Comparison of ENCODE assay signal across 1 fruit fly cellular context in genomic region chr3L:9377198-9378035, dm6.
A peak's percentile ranks its signal among the peaks of the same experiment; 100 is the strongest.
TF ChIP-seq lines count a peak whose summit lies in the region.

Hsp26 (minus strand) TSS chr3L:9377427.

TF ChIP-seq in whole organism, embryonic, 481 proteins besides CTCF, POLR2A, EP300 and RAD21 (continued from another document and continues in another):
- TF ChIP-seq E2f2 (GFP tag; IDR thresholded peaks at IDR 0.05; lab: Robert Waterston, UW) (peak; percentile 68; the same call in 1 of the 2 replicates), chm (GFP tag; IDR thresholded peaks at IDR 0.05; lab: Robert Waterston, UW) (peak; percentile 94), wor (GFP tag; IDR thresholded peaks at IDR 0.05; lab: Robert Waterston, UW) (peak; percentile 52; the same call in 1 of the 2 replicates), dmrt99B (tag; optimal IDR thresholded peaks at IDR 0.05; lab: Kevin White, UChicago) (peak; percentile 85), ci (GFP tag; IDR thresholded peaks at IDR 0.05; lab: Robert Waterston, UW) (peak; percentile 96), salm (tag; optimal IDR thresholded peaks at IDR 0.05; lab: Kevin White, UChicago) (peak; percentile 85), ATbp (GFP tag; optimal IDR thresholded peaks at IDR 0.05; lab: Kevin White, UChicago) (peak; percentile 87), jing (GFP tag; optimal IDR thresholded peaks at IDR 0.05; lab: Kevin White, UChicago) (peak; percentile 57), Atf-2 (GFP tag; optimal IDR thresholded peaks at IDR 0.05; lab: Kevin White, UChicago) (peak; percentile 67), vvl (GFP tag; IDR thresholded peaks at IDR 0.05; lab: Robert Waterston, UW) (peak; percentile 96), CG12942 (GFP tag; optimal IDR thresholded peaks at IDR 0.05; lab: Kevin White, UChicago) (peak; percentile 77), slp2 (GFP tag; optimal IDR thresholded peaks at IDR 0.05; lab: Kevin White, UChicago) (peak; percentile 75), CG15269 (tag; optimal IDR thresholded peaks at IDR 0.05; lab: Kevin White, UChicago) (peak; percentile 85), CG8281 (tag; optimal IDR thresholded peaks at IDR 0.05; lab: Kevin White, UChicago) (peak; percentile 60), toy (GFP tag; IDR thresholded peaks at IDR 0.05; lab: Robert Waterston, UW) (no peak), gsb (GFP tag; IDR thresholded peaks at IDR 0.05; lab: Robert Waterston, UW) (peak; percentile 65), CG4730 (GFP tag; IDR thresholded peaks at IDR 0.05; lab: Robert Waterston, UW) (peak; percentile 65), tx (GFP tag; optimal IDR thresholded peaks at IDR 0.05; lab: Kevin White, UChicago) (peak; percentile 62), gem (tag; optimal IDR thresholded peaks at IDR 0.05; lab: Kevin White, UChicago) (peak; percentile 92), dm (GFP tag; optimal IDR thresholded peaks at IDR 0.05; lab: Kevin White, UChicago) (peak; percentile 64), CG4360 (GFP tag; IDR thresholded peaks at IDR 0.05; lab: Robert Waterston, UW) (peak; percentile 54), CG34422 (GFP tag; IDR thresholded peaks at IDR 0.05; lab: Robert Waterston, UW) (peak; percentile 86; the same call in 2 of the 3 replicates), CG15073 (GFP tag; optimal IDR thresholded peaks at IDR 0.05; lab: Kevin White, UChicago) (peak; percentile 24), ro (GFP tag; IDR thresholded peaks at IDR 0.05; lab: Robert Waterston, UW) (peak; percentile 46; the same call in 1 of the 2 replicates), row (GFP tag; IDR thresholded peaks at IDR 0.05; lab: Robert Waterston, UW) (peak; percentile 93), CG17612 (GFP tag; IDR thresholded peaks at IDR 0.05; lab: Robert Waterston, UW) (peak; percentile 56; the same call in 1 of the 2 replicates), Hr3 (GFP tag; optimal IDR thresholded peaks at IDR 0.05; lab: Kevin White, UChicago) (peak; percentile 80), knrl (GFP tag; IDR thresholded peaks at IDR 0.05; lab: Robert Waterston, UW; ENCODE audit: partially characterized antibody) (no peak), CG6272 (GFP tag; IDR thresholded peaks at IDR 0.05; lab: Robert Waterston, UW) (peak; percentile 55; the same call in 1 of the 2 replicates), CG12236 (GFP tag; optimal IDR thresholded peaks at IDR 0.05; lab: Kevin White, UChicago) (peak; percentile 69), CkIIα-i1 (GFP tag; IDR thresholded peaks at IDR 0.05; lab: Robert Waterston, UW) (no peak), CG10267 (tag; optimal IDR thresholded peaks at IDR 0.05; lab: Kevin White, UChicago) (peak; percentile 77), tna (GFP tag; IDR thresholded peaks at IDR 0.05; lab: Robert Waterston, UW; ENCODE audit: partially characterized antibody) (no peak), CG14667 (GFP tag; IDR thresholded peaks at IDR 0.05; lab: Robert Waterston, UW) (peak; percentile 71), ttk (GFP tag; IDR thresholded peaks at IDR 0.05; lab: Robert Waterston, UW) (peak; percentile 73), ap (GFP tag; IDR thresholded peaks at IDR 0.05; lab: Robert Waterston, UW) (peak; percentile 83), eyg (GFP tag; optimal IDR thresholded peaks at IDR 0.05; lab: Kevin White, UChicago) (peak; percentile 65), Six4 (GFP tag; optimal IDR thresholded peaks at IDR 0.05; lab: Kevin White, UChicago) (peak; percentile 69), CG1529 (GFP tag; optimal IDR thresholded peaks at IDR 0.05; lab: Kevin White, UChicago) (peak; percentile 81), CG3065 (GFP tag; optimal IDR thresholded peaks at IDR 0.05; lab: Kevin White, UChicago) (peak; percentile 57), TFAM (GFP tag; optimal IDR thresholded peaks at IDR 0.05; lab: Kevin White, UChicago) (no peak), NfI (GFP tag; optimal IDR thresholded peaks at IDR 0.05; lab: Kevin White, UChicago) (peak; percentile 77), CG12391 (tag; optimal IDR thresholded peaks at IDR 0.05; lab: Kevin White, UChicago) (peak; percentile 90), abd-A (tag; optimal IDR thresholded peaks at IDR 0.05; lab: Kevin White, UChicago) (no peak), Max (GFP tag; optimal IDR thresholded peaks at IDR 0.05; lab: Kevin White, UChicago) (peak; percentile 69), ash1 (GFP tag; optimal IDR thresholded peaks at IDR 0.05; lab: Kevin White, UChicago) (no peak), kah (GFP tag; optimal IDR thresholded peaks at IDR 0.05; lab: Kevin White, UChicago) (peak; percentile 63), Ets97D (GFP tag; optimal IDR thresholded peaks at IDR 0.05; lab: Kevin White, UChicago) (peak; percentile 46), gro (GFP tag; optimal IDR thresholded peaks at IDR 0.05; lab: Kevin White, UChicago) (peak; percentile 80), tap (tag; optimal IDR thresholded peaks at IDR 0.05; lab: Kevin White, UChicago) (peak; percentile 71), CG34376 (GFP tag; optimal IDR thresholded peaks at IDR 0.05; lab: Kevin White, UChicago) (peak; percentile 83), sc (optimal IDR thresholded peaks at IDR 0.05; lab: Kevin White, UChicago) (no peak), sc (GFP tag; optimal IDR thresholded peaks at IDR 0.05; lab: Kevin White, UChicago) (peak; percentile 72), wdn (GFP tag; IDR thresholded peaks at IDR 0.05; lab: Robert Waterston, UW) (peak; percentile 81), bcd (GFP tag; optimal IDR thresholded peaks at IDR 0.05; lab: Kevin White, UChicago) (peak; percentile 84), otp (GFP tag; IDR thresholded peaks at IDR 0.05; lab: Robert Waterston, UW) (peak; percentile 75; the same call in 2 of the 3 replicates), nmo (GFP tag; optimal IDR thresholded peaks at IDR 0.05; lab: Kevin White, UChicago) (peak; percentile 85), CG4424 (GFP tag; optimal IDR thresholded peaks at IDR 0.05; lab: Kevin White, UChicago) (peak; percentile 83), sd (tag; optimal IDR thresholded peaks at IDR 0.05; lab: Kevin White, UChicago) (peak; percentile 59), BtbVII (GFP tag; optimal IDR thresholded peaks at IDR 0.05; lab: Kevin White, UChicago) (peak; percentile 68), tgo (GFP tag; IDR thresholded peaks at IDR 0.05; lab: Robert Waterston, UW) (peak; percentile 82), CG1603 (tag; optimal IDR thresholded peaks at IDR 0.05; lab: Kevin White, UChicago) (peak; percentile 61), dimm (GFP tag; IDR thresholded peaks at IDR 0.05; lab: Robert Waterston, UW) (peak; percentile 58; the same call in 1 of the 2 replicates), CG11504 (tag; optimal IDR thresholded peaks at IDR 0.05; lab: Kevin White, UChicago) (peak; percentile 84), Awh (GFP tag; IDR thresholded peaks at IDR 0.05; lab: Robert Waterston, UW) (peak; percentile 75), grn (GFP tag; optimal IDR thresholded peaks at IDR 0.05; lab: Kevin White, UChicago) (peak; percentile 18), NFAT (GFP tag; IDR thresholded peaks at IDR 0.05; lab: Robert Waterston, UW) (peak; percentile 49; the same call in 1 of the 2 replicates), danr (GFP tag; IDR thresholded peaks at IDR 0.05; lab: Robert Waterston, UW) (peak; percentile 21; the same call in 1 of the 2 replicates), dmrt11E (tag; optimal IDR thresholded peaks at IDR 0.05; lab: Kevin White, UChicago) (peak; percentile 30), run (tag; optimal IDR thresholded peaks at IDR 0.05; lab: Kevin White, UChicago) (peak; percentile 77), sim (GFP tag; IDR thresholded peaks at IDR 0.05; lab: Robert Waterston, UW) (peak; percentile 53; the same call in 1 of the 2 replicates), Ssrp (tag; optimal IDR thresholded peaks at IDR 0.05; lab: Kevin White, UChicago) (peak; percentile 70), ewg (GFP tag; optimal IDR thresholded peaks at IDR 0.05; lab: Kevin White, UChicago) (peak; percentile 93), aop (GFP tag; IDR thresholded peaks at IDR 0.05; lab: Robert Waterston, UW) (no peak), CG4328 (GFP tag; optimal IDR thresholded peaks at IDR 0.05; lab: Kevin White, UChicago) (peak; percentile 13), crol (GFP tag; IDR thresholded peaks at IDR 0.05; lab: Robert Waterston, UW) (no peak), pzg (GFP tag; optimal IDR thresholded peaks at IDR 0.05; lab: Kevin White, UChicago) (no peak), grau (tag; optimal IDR thresholded peaks at IDR 0.05; lab: Kevin White, UChicago) (peak; percentile 84), sna (GFP tag; IDR thresholded peaks at IDR 0.05; lab: Robert Waterston, UW; ENCODE audit: partially characterized antibody) (no peak), CG7963 (GFP tag; IDR thresholded peaks at IDR 0.05; lab: Robert Waterston, UW; ENCODE audit: partially characterized antibody) (no peak), Nf-YA (GFP tag; IDR thresholded peaks at IDR 0.05; lab: Robert Waterston, UW) (peak; percentile 40; the same call in 1 of the 2 replicates), lov (optimal IDR thresholded peaks at IDR 0.05; lab: Kevin White, UChicago) (no peak), lov (GFP tag; IDR thresholded peaks at IDR 0.05; lab: Robert Waterston, UW) (peak; percentile 62; the same call in 1 of the 3 replicates), Gug (GFP tag; IDR thresholded peaks at IDR 0.05; lab: Robert Waterston, UW) (peak; percentile 43; the same call in 2 of the 4 replicates), HmgZ (tag; optimal IDR thresholded peaks at IDR 0.05; lab: Kevin White, UChicago) (peak; percentile 72), CG10274 (GFP tag; optimal IDR thresholded peaks at IDR 0.05; lab: Kevin White, UChicago) (peak; percentile 3), Ada2b (GFP tag; IDR thresholded peaks at IDR 0.05; lab: Robert Waterston, UW) (peak; percentile 84), az2 (GFP tag; optimal IDR thresholded peaks at IDR 0.05; lab: Kevin White, UChicago) (peak; percentile 85), jigr1 (GFP tag; IDR thresholded peaks at IDR 0.05; lab: Robert Waterston, UW) (0 out of 3 replicates have a peak, but pooled peaks have one; percentile 9), cas (GFP tag; IDR thresholded peaks at IDR 0.05; lab: Robert Waterston, UW) (peak; percentile 49; the same call in 1 of the 2 replicates), CG3281 (GFP tag; optimal IDR thresholded peaks at IDR 0.05; lab: Kevin White, UChicago) (peak; percentile 84), nerfin-2 (GFP tag; IDR thresholded peaks at IDR 0.05; lab: Robert Waterston, UW; ENCODE audit: partially characterized antibody) (no peak), lola (GFP tag; optimal IDR thresholded peaks at IDR 0.05; lab: Kevin White, UChicago) (peak in 1 of 3 experiments; percentile 76), CG12744 (GFP tag; optimal IDR thresholded peaks at IDR 0.05; lab: Kevin White, UChicago) (peak; percentile 58), hkb (optimal IDR thresholded peaks at IDR 0.05; lab: Kevin White, UChicago) (no peak), hkb (GFP tag; IDR thresholded peaks at IDR 0.05; lab: Robert Waterston, UW) (peak; percentile 94), tin (GFP tag; optimal IDR thresholded peaks at IDR 0.05; lab: Kevin White, UChicago) (peak; percentile 65), Doc3 (GFP tag; IDR thresholded peaks at IDR 0.05; lab: Robert Waterston, UW; ENCODE audit: partially characterized antibody) (no peak), CG11723 (GFP tag; optimal IDR thresholded peaks at IDR 0.05; lab: Kevin White, UChicago) (peak; percentile 59), z (GFP tag; IDR thresholded peaks at IDR 0.05; lab: Robert Waterston, UW) (no peak), odd (GFP tag; optimal IDR thresholded peaks at IDR 0.05; lab: Kevin White, UChicago) (peak; percentile 86), Meics (GFP tag; optimal IDR thresholded peaks at IDR 0.05; lab: Kevin White, UChicago) (peak; percentile 80), fd96Cb (tag; optimal IDR thresholded peaks at IDR 0.05; lab: Kevin White, UChicago) (peak; percentile 65), Aef1 (GFP tag; IDR thresholded peaks at IDR 0.05; lab: Robert Waterston, UW) (peak; percentile 77), bigmax (GFP tag; optimal IDR thresholded peaks at IDR 0.05; lab: Kevin White, UChicago) (peak; percentile 62), CG7556 (GFP tag; optimal IDR thresholded peaks at IDR 0.05; lab: Kevin White, UChicago) (peak; percentile 89), CG12104 (GFP tag; optimal IDR thresholded peaks at IDR 0.05; lab: Kevin White, UChicago) (peak; percentile 45), HLHmδ (GFP tag; optimal IDR thresholded peaks at IDR 0.05; lab: Kevin White, UChicago) (no peak), CG11093 (GFP tag; IDR thresholded peaks at IDR 0.05; lab: Robert Waterston, UW) (peak; percentile 64; the same call in 2 of the 3 replicates), Ets65A (GFP tag; lab: Kevin White, UChicago) (peak; percentile 91), Fer1 (GFP tag; optimal IDR thresholded peaks at IDR 0.05; lab: Kevin White, UChicago) (peak; percentile 86), CG9437 (GFP tag; optimal IDR thresholded peaks at IDR 0.05; lab: Kevin White, UChicago) (peak; percentile 74), chinmo (GFP tag; IDR thresholded peaks at IDR 0.05; lab: Robert Waterston, UW; ENCODE audit: partially characterized antibody) (peak; percentile 86; the same call in 2 of the 4 replicates), pfk (GFP tag; optimal IDR thresholded peaks at IDR 0.05; lab: Kevin White, UChicago) (no peak), CG7271 (tag; optimal IDR thresholded peaks at IDR 0.05; lab: Kevin White, UChicago) (no peak), sqz (GFP tag; optimal IDR thresholded peaks at IDR 0.05; lab: Kevin White, UChicago) (peak; percentile 58), Dip3 (GFP tag; optimal IDR thresholded peaks at IDR 0.05; lab: Kevin White, UChicago) (peak; percentile 81), CG10543 (GFP tag; optimal IDR thresholded peaks at IDR 0.05; lab: Kevin White, UChicago) (peak; percentile 9), CG10147 (GFP tag; optimal IDR thresholded peaks at IDR 0.05; lab: Kevin White, UChicago) (peak; percentile 74), Spps (tag; optimal IDR thresholded peaks at IDR 0.05; lab: Kevin White, UChicago) (peak; percentile 59), CG9727 (GFP tag; optimal IDR thresholded peaks at IDR 0.05; lab: Kevin White, UChicago) (peak; percentile 74), NC2β (GFP tag; optimal IDR thresholded peaks at IDR 0.05; lab: Kevin White, UChicago) (peak; percentile 78), pum (GFP tag; optimal IDR thresholded peaks at IDR 0.05; lab: Kevin White, UChicago) (peak; percentile 81), CG14014 (GFP tag; IDR thresholded peaks at IDR 0.05; lab: Robert Waterston, UW) (peak; percentile 85), CG32532 (GFP tag; IDR thresholded peaks at IDR 0.05; lab: Robert Waterston, UW) (peak; percentile 90), CG8478 (optimal IDR thresholded peaks at IDR 0.05; lab: Kevin White, UChicago) (no peak), CG17359 (tag; optimal IDR thresholded peaks at IDR 0.05; lab: Kevin White, UChicago) (peak; percentile 86), schlank (tag; optimal IDR thresholded peaks at IDR 0.05; lab: Kevin White, UChicago) (peak; percentile 8), sima (GFP tag; optimal IDR thresholded peaks at IDR 0.05; lab: Kevin White, UChicago) (peak; percentile 38)
